Fruit fly (Drosophila melanogaster) whole organism, prepupa: ENCODE measurements around the gene CG14054.
A peak's percentile ranks its signal among the peaks of the same experiment; 100 is the strongest.

Source experiments
- CG10669 ChIP-seq: fragments of 200-800 bp; sonication (Bioruptor generic); optimal IDR thresholded peaks from 3 replicates; lab custom pipeline; 2018; ENCODE audit warnings: missing biosample characterization, mild to moderate bottlenecking, missing genetic modification characterization, moderate library complexity
- CG11294 ChIP-seq: fragments of 200-800 bp; sonication (Bioruptor generic); IDR thresholded peaks from 2 replicates; pipeline ENCODE4 v1.3.6; 2022; ENCODE audit warnings: missing biosample characterization, missing genetic modification characterization
- CG11762 ChIP-seq: fragments of 200-800 bp; sonication (Bioruptor generic); optimal IDR thresholded peaks from 3 replicates; lab custom pipeline; 2016; ENCODE audit warnings: missing biosample characterization, missing genetic modification characterization; ENCODE audit not compliant: insufficient read depth
- CG15336 ChIP-seq: fragments of 200-800 bp; sonication (Bioruptor generic); IDR thresholded peaks from 2 replicates; pipeline ENCODE4 v1.3.6; 2022; ENCODE audit warnings: missing biosample characterization, missing genetic modification characterization
- CG1621 ChIP-seq: fragments of 200-800 bp; sonication (Bioruptor generic); optimal IDR thresholded peaks from 3 replicates; lab custom pipeline; 2018; ENCODE audit warnings: missing biosample characterization, mild to moderate bottlenecking, missing genetic modification characterization
- CG3032 ChIP-seq: fragments of 200-800 bp; optimal IDR thresholded peaks from 2 replicates; lab custom pipeline; 2019; ENCODE audit warnings: missing biosample characterization, mild to moderate bottlenecking, missing genetic modification characterization, moderate library complexity
- CG31627 ChIP-seq: fragments of 200-800 bp; sonication (Bioruptor generic); optimal IDR thresholded peaks from 3 replicates; lab custom pipeline; 2016; ENCODE audit warnings: missing biosample characterization, missing genetic modification characterization
- CG32006 ChIP-seq: fragments of 200-800 bp; sonication (Bioruptor generic); optimal IDR thresholded peaks from 3 replicates; lab custom pipeline; 2017; ENCODE audit warnings: missing biosample characterization, mild to moderate bottlenecking, missing genetic modification characterization
- CG6163 ChIP-seq: fragments of 200-800 bp; sonication (Bioruptor generic); IDR thresholded peaks from 3 replicates; pipeline ENCODE4 v1.3.6; 2022; ENCODE audit warnings: missing biosample characterization, missing genetic modification characterization
- CG6276 ChIP-seq: fragments of 200-800 bp; sonication (Bioruptor generic); optimal IDR thresholded peaks from 2 replicates; lab custom pipeline; 2017; ENCODE audit warnings: missing biosample characterization, mild to moderate bottlenecking, missing genetic modification characterization
- CG6792 ChIP-seq: fragments of 200-800 bp; sonication (Bioruptor generic); optimal IDR thresholded peaks from 3 replicates; lab custom pipeline; 2016; ENCODE audit warnings: missing biosample characterization, missing genetic modification characterization
- CG6808 ChIP-seq: fragments of 200-800 bp; sonication (Bioruptor generic); optimal IDR thresholded peaks from 3 replicates; lab custom pipeline; 2017; ENCODE audit warnings: missing biosample characterization, missing genetic modification characterization, mild to moderate bottlenecking, moderate library complexity, missing genetic modification reagents
- CG6854 ChIP-seq: fragments of 200-800 bp; sonication (Bioruptor generic); optimal IDR thresholded peaks from 2 replicates; lab custom pipeline; 2017; ENCODE audit warnings: missing biosample characterization, mild to moderate bottlenecking, missing genetic modification characterization
- CG7368 ChIP-seq: fragments of 200-800 bp; sonication (Bioruptor generic); optimal IDR thresholded peaks from 3 replicates; lab custom pipeline; 2016; ENCODE audit warnings: missing biosample characterization, missing genetic modification characterization
- CG8319 ChIP-seq: fragments of 200-800 bp; sonication (Bioruptor generic); optimal IDR thresholded peaks from 3 replicates; lab custom pipeline; 2016; ENCODE audit warnings: missing biosample characterization, missing genetic modification characterization
- CG8632 ChIP-seq: fragments of 200-800 bp; sonication (Bioruptor generic); optimal IDR thresholded peaks from 3 replicates; lab custom pipeline; 2016; ENCODE audit warnings: missing biosample characterization, missing genetic modification characterization
- CG9139 ChIP-seq: fragments of 200-800 bp; sonication (Bioruptor generic); optimal IDR thresholded peaks from 3 replicates; lab custom pipeline; 2017; ENCODE audit warnings: missing biosample characterization, mild to moderate bottlenecking, missing genetic modification characterization
- Eip75B ChIP-seq: fragments of 200-800 bp; sonication (Bioruptor generic); optimal IDR thresholded peaks from 3 replicates; lab custom pipeline; 2016; ENCODE audit warnings: missing biosample characterization, missing genetic modification characterization
- Eip78C ChIP-seq: fragments of 200-800 bp; sonication (Bioruptor generic); peaks from one replicate; lab custom pipeline; 2016; ENCODE audit warnings: missing biosample characterization, missing genetic modification characterization
- Ets21C ChIP-seq: fragments of 200-800 bp; sonication (Bioruptor generic); optimal IDR thresholded peaks from 3 replicates; lab custom pipeline; 2016; ENCODE audit warnings: missing biosample characterization, missing genetic modification characterization
- Gug ChIP-seq: fragments of 200-800 bp; sonication (Bioruptor generic); IDR thresholded peaks from 2 replicates; pipeline ENCODE4 v1.3.6; 2022; ENCODE audit warnings: missing biosample characterization, missing genetic modification characterization
- Hr38 ChIP-seq: sonication (Bioruptor generic); optimal IDR thresholded peaks from 2 replicates; lab custom pipeline; 2016; ENCODE audit warnings: missing biosample characterization, missing genetic modification characterization
- Hr39 ChIP-seq: fragments of 200-800 bp; sonication (Bioruptor generic); optimal IDR thresholded peaks from 2 replicates; lab custom pipeline; 2016; ENCODE audit warnings: missing biosample characterization, missing genetic modification characterization
- Hr4 ChIP-seq: fragments of 200-800 bp; sonication (Bioruptor generic); optimal IDR thresholded peaks from 3 replicates; lab custom pipeline; 2016; ENCODE audit warnings: missing biosample characterization, missing genetic modification characterization
- Lpt ChIP-seq: fragments of 200-800 bp; sonication (Bioruptor generic); optimal IDR thresholded peaks from 3 replicates; lab custom pipeline; 2016; ENCODE audit warnings: missing biosample characterization, missing genetic modification characterization
- OdsH ChIP-seq: fragments of 200-800 bp; sonication (Bioruptor generic); optimal IDR thresholded peaks from 3 replicates; lab custom pipeline; 2016; ENCODE audit warnings: missing biosample characterization, missing genetic modification characterization
- Smox ChIP-seq: fragments of 200-800 bp; sonication (Bioruptor generic); optimal IDR thresholded peaks from 3 replicates; lab custom pipeline; 2016; ENCODE audit warnings: missing biosample characterization, missing genetic modification characterization
- Sox102F ChIP-seq: fragments of 200-800 bp; sonication (Bioruptor generic); optimal IDR thresholded peaks from 2 replicates; lab custom pipeline; 2016; ENCODE audit warnings: missing biosample characterization, mild to moderate bottlenecking, missing genetic modification characterization
- Sox14 ChIP-seq: fragments of 200-800 bp; sonication (Bioruptor generic); optimal IDR thresholded peaks from 3 replicates; lab custom pipeline; 2016; ENCODE audit warnings: missing biosample characterization, missing genetic modification characterization
- Sox15 ChIP-seq: fragments of 200-800 bp; sonication (Bioruptor generic); optimal IDR thresholded peaks from 3 replicates; lab custom pipeline; 2016; ENCODE audit warnings: missing biosample characterization, missing genetic modification characterization
- achi ChIP-seq: fragments of 200-800 bp; sonication (Bioruptor generic); optimal IDR thresholded peaks from 3 replicates; lab custom pipeline; 2016; ENCODE audit warnings: missing biosample characterization, missing genetic modification characterization
- acj6 ChIP-seq: fragments of 200-800 bp; sonication (Bioruptor generic); optimal IDR thresholded peaks from 3 replicates; lab custom pipeline; 2016; ENCODE audit warnings: missing biosample characterization, missing genetic modification characterization
- cyc ChIP-seq: fragments of 200-800 bp; sonication (Bioruptor generic); optimal IDR thresholded peaks from 3 replicates; lab custom pipeline; 2016; ENCODE audit warnings: missing biosample characterization, missing genetic modification characterization
- dac ChIP-seq: fragments of 200-800 bp; sonication (Bioruptor generic); optimal IDR thresholded peaks from 2 replicates; lab custom pipeline; 2017; ENCODE audit warnings: missing biosample characterization, mild to moderate bottlenecking, missing genetic modification characterization
- dsx ChIP-seq: fragments of 200-800 bp; optimal IDR thresholded peaks from 3 replicates; lab custom pipeline; 2019; ENCODE audit warnings: missing biosample characterization, mild to moderate bottlenecking, missing genetic modification characterization, moderate library complexity; ENCODE audit not compliant: poor library complexity, severe bottlenecking
- esn ChIP-seq: fragments of 200-800 bp; sonication (Bioruptor generic); optimal IDR thresholded peaks from 2 replicates; lab custom pipeline; 2016; ENCODE audit warnings: missing biosample characterization, mild to moderate bottlenecking, missing genetic modification characterization, moderate library complexity
- fd59A ChIP-seq: fragments of 200-800 bp; sonication (Bioruptor generic); optimal IDR thresholded peaks from 2 replicates; lab custom pipeline; 2017; ENCODE audit warnings: missing biosample characterization, mild to moderate bottlenecking, missing genetic modification characterization, missing genetic modification reagents
- fd85E ChIP-seq: fragments of 200-800 bp; sonication (Bioruptor generic); optimal IDR thresholded peaks from 3 replicates; lab custom pipeline; 2016; ENCODE audit warnings: missing biosample characterization, missing genetic modification characterization
- fkh ChIP-seq: fragments of 200-800 bp; sonication (Bioruptor generic); optimal IDR thresholded peaks from 3 replicates; lab custom pipeline; 2017; ENCODE audit warnings: missing biosample characterization, mild to moderate bottlenecking, missing genetic modification characterization, moderate library complexity
- net ChIP-seq: fragments of 200-800 bp; sonication (Bioruptor generic); optimal IDR thresholded peaks from 3 replicates; lab custom pipeline; 2016; ENCODE audit warnings: missing biosample characterization, missing genetic modification characterization
- pdm3 ChIP-seq: fragments of 200-800 bp; sonication (Bioruptor generic); optimal IDR thresholded peaks from 3 replicates; lab custom pipeline; 2016; ENCODE audit warnings: missing biosample characterization, missing genetic modification characterization
- salr ChIP-seq, 2 experiments: fragments of 200-800 bp; sonication (Bioruptor generic); optimal IDR thresholded peaks; 3 replicates each; lab custom pipeline; 2016 to 2018; ENCODE audit warnings: missing biosample characterization in 2 of 2, missing genetic modification characterization in 2 of 2, mild to moderate bottlenecking in 1 of 2
- spab ChIP-seq: fragments of 200-800 bp; sonication (Bioruptor generic); optimal IDR thresholded peaks from 2 replicates; lab custom pipeline; 2017; ENCODE audit warnings: missing biosample characterization, mild to moderate bottlenecking, missing genetic modification characterization, missing genetic modification reagents
- ss ChIP-seq, 2 experiments: fragments of 200-800 bp; sonication (Bioruptor generic); optimal IDR thresholded peaks; 2 replicates in 1 of 2; 3 replicates in 1 of 2; lab custom pipeline; 2017 to 2018; ENCODE audit warnings: mild to moderate bottlenecking in 2 of 2, missing biosample characterization in 2 of 2, missing genetic modification characterization in 2 of 2, moderate library complexity in 1 of 2
- svp ChIP-seq: fragments of 200-800 bp; sonication (Bioruptor generic); peaks from one replicate; lab custom pipeline; 2016; ENCODE audit warnings: missing biosample characterization, missing genetic modification characterization
- topi ChIP-seq: fragments of 200-800 bp; sonication (Bioruptor generic); optimal IDR thresholded peaks from 3 replicates; lab custom pipeline; 2016; ENCODE audit warnings: missing biosample characterization, missing genetic modification characterization
- vri ChIP-seq: fragments of 200-800 bp; sonication (Bioruptor generic); optimal IDR thresholded peaks from 3 replicates; lab custom pipeline; 2016; ENCODE audit warnings: missing biosample characterization, mild to moderate bottlenecking, missing genetic modification characterization

The CG14054 gene

DNA sequence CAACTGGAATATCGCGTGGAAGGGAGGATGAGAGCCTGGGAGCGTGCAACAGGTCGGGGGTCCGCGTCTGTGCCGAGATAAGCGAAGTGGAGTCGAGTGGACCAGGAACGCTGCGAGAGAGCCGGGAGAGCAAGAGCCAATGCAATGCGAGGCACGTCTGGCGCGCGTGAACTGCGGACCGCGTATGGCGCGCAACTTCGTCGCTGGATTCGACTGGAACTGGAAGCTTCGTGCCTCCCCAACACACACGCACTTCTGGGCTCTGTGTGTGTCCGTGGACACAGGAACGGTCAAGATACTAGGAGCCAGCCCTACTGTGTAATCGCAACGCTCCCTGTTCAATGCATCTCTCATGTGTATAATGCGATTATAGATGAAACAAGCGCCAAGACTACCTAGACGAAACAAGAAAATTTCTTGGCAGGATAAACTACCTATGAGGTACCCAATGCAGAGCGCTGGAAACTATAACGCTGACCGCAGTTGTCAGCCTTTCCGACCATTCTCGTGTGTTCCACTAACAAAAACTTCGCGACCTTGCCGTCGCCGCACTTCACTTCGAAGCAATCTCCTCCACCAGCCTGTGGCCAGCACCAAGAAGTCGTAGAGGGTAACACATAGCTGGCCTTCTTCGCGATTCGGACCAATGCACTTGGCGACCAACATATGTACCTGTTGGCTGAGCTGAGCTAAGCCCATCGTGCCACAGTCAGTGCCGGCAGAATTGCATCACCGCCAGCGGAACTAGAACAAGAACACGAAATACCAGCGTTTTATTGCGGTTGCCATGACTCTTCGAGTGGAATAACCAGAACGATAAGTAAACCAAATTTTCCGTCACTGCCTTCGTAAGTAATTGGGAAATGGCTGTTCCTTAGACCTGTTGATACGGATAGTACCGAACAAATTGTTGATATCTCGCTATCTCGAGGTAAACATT lies 6.0 kb upstream of the CG14054 start, which contains the start of gene Rtca (continued):
- TF ChIP-seq Eip75B (GFP tag; lab: Kevin White, UChicago) (peak; percentile 93), Hr38 (no peak), svp (GFP tag; lab: Kevin White, UChicago) (peak; percentile 98), CG6808 (GFP tag; lab: Kevin White, UChicago) (peak; percentile 89), Lpt (GFP tag; lab: Kevin White, UChicago) (peak; percentile 84), Smox (GFP tag; lab: Kevin White, UChicago) (peak; percentile 86), Gug (GFP tag; lab: Robert Waterston, UW) (peak; percentile 78), CG10669 (peak; percentile 86), CG1621 (tag; lab: Kevin White, UChicago) (peak; percentile 88), CG32006 (GFP tag; lab: Kevin White, UChicago) (peak; percentile 93), CG7368 (peak; percentile 90)
- TF ChIP-seq, all 60 proteins: peak for 57

DNA sequence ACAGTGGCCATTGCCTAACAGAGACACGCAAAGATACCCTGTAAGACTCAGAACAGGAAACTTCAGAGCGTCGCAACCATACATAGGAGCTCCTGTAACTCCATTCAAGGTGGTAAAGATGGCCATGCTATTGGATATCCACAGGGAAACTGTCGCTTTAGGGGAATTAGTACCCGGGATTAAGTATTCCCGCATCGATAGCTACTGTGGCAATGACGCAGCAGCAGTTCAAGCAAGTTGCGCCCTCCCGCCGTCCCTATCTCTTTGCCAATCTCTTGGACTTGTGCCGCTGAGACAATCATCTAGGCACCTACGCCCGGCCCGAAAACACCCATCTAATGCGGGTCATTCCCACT lies 4.5 kb upstream of the CG14054 start:
- TF ChIP-seq pdm3 (GFP tag; lab: Kevin White, UChicago) (peak; percentile 34), CG6792 (GFP tag; lab: Kevin White, UChicago) (no peak), vri (GFP tag; lab: Kevin White, UChicago) (no peak), CG11762 (GFP tag; lab: Kevin White, UChicago) (peak; percentile 14), ss (GFP tag; optimal IDR thresholded peaks at IDR 0.05; lab: Kevin White, UChicago) (peak in 1 of 2 experiments; percentile 46), CG8632 (GFP tag; lab: Kevin White, UChicago) (no peak), topi (peak; percentile 34), fd85E (GFP tag; lab: Kevin White, UChicago) (no peak), CG11294 (GFP tag; lab: Robert Waterston, UW) (no peak), Eip78C (GFP tag; lab: Kevin White, UChicago) (peak; percentile 67), CG10669 (peak; percentile 38), CG9139 (GFP tag; lab: Kevin White, UChicago) (peak; percentile 20), Smox (GFP tag; lab: Kevin White, UChicago) (no peak), Eip75B (GFP tag; lab: Kevin White, UChicago) (peak; percentile 47), CG15336 (peak; percentile 73), Sox102F (GFP tag; lab: Kevin White, UChicago) (no peak), dsx (GFP tag; lab: Kevin White, UChicago) (no peak), achi (GFP tag; lab: Kevin White, UChicago) (peak; percentile 35), Hr39 (peak; percentile 43), CG1621 (tag; lab: Kevin White, UChicago) (no peak), Sox15 (GFP tag; lab: Kevin White, UChicago) (no peak), cyc (GFP tag; lab: Kevin White, UChicago) (peak; percentile 52), net (peak; percentile 42), svp (GFP tag; lab: Kevin White, UChicago) (peak; percentile 82), Hr38 (no peak), acj6 (GFP tag; lab: Kevin White, UChicago) (peak; percentile 36), Gug (GFP tag; lab: Robert Waterston, UW) (peak; percentile 62), CG32006 (GFP tag; lab: Kevin White, UChicago) (peak; percentile 74), dac (peak; percentile 30), Ets21C (GFP tag; lab: Kevin White, UChicago) (peak; percentile 1), CG8319 (GFP tag; lab: Kevin White, UChicago) (peak; percentile 5), esn (GFP tag; lab: Kevin White, UChicago) (peak; percentile 12), OdsH (no peak), fd59A (GFP tag; lab: Kevin White, UChicago) (no peak), CG6854 (GFP tag; lab: Kevin White, UChicago) (no peak), Sox14 (GFP tag; lab: Kevin White, UChicago) (peak; percentile 45), CG31627 (GFP tag; lab: Kevin White, UChicago) (peak; percentile 23), CG3032 (tag; lab: Kevin White, UChicago) (peak; percentile 35), Hr4 (GFP tag; lab: Kevin White, UChicago) (no peak), CG6163 (GFP tag; lab: Robert Waterston, UW) (peak; percentile 58; the same call in 1 of the 3 replicates), salr (GFP tag; optimal IDR thresholded peaks at IDR 0.05; lab: Kevin White, UChicago) (no peak), CG6276 (peak; percentile 68), fkh (GFP tag; lab: Kevin White, UChicago) (no peak), spab (GFP tag; lab: Kevin White, UChicago) (no peak)
